Worm (Caenorhabditis elegans): ENCODE data around the gene metl-6.

metl-6 gene

ce11 chrIII:3953235-3953634, 31.7 kb upstream of the metl-6 start (continued):
- TF ChIP-seq elt-3 (tag; optimal IDR thresholded peaks at IDR 0.05), result no peak
- peak; percentile 40 for TF ChIP-seq unc-55 (GFP tag; optimal IDR thresholded peaks at IDR 0.05)
- TF ChIP-seq nhr-12 (tag; optimal IDR thresholded peaks at IDR 0.05), result no peak
- no peak for TF ChIP-seq gmeb-1 (tag; optimal IDR thresholded peaks at IDR 0.05)
- TF ChIP-seq mbf-1 (tag; optimal IDR thresholded peaks at IDR 0.05), result no peak

- TF ChIP-seq sem-4 (tag; optimal IDR thresholded peaks at IDR 0.05), result no peak
- TF ChIP-seq mdl-1 (tag; optimal IDR thresholded peaks at IDR 0.05), result no peak
- no peak for TF ChIP-seq zag-1 (tag; optimal IDR thresholded peaks at IDR 0.05)
- TF ChIP-seq gmeb-1 (tag; optimal IDR thresholded peaks at IDR 0.05), result peak; percentile 36
- TF ChIP-seq sma-9 (GFP tag; optimal IDR thresholded peaks at IDR 0.05), result peak; percentile 58
- no peak for TF ChIP-seq sma-9 (tag; optimal IDR thresholded peaks at IDR 0.05)
- TF ChIP-seq ztf-4 (tag; optimal IDR thresholded peaks at IDR 0.05), result no peak
- peak; percentile 5 for TF ChIP-seq crh-2 (tag; optimal IDR thresholded peaks at IDR 0.05)
- TF ChIP-seq lsy-2 (tag; optimal IDR thresholded peaks at IDR 0.05), result peak in 1 of 2 experiments; percentile 37
- no peak for TF ChIP-seq aly-2 (tag; optimal IDR thresholded peaks at IDR 0.05)
- TF ChIP-seq fos-1 (tag; optimal IDR thresholded peaks at IDR 0.05), result peak; percentile 9
- peak; percentile 4 for TF ChIP-seq F13H6.1 (tag; optimal IDR thresholded peaks at IDR 0.05)
- peak; percentile 81 for TF ChIP-seq nhr-129 (tag; optimal IDR thresholded peaks at IDR 0.05)
- peak; percentile 33 for TF ChIP-seq nhr-25 (tag; optimal IDR thresholded peaks at IDR 0.05)
Observed at ce11 chrIII:3952058-3952457, 30.5 kb upstream of the metl-6 start.

ce11 chrIII:3935808-3936207, 14.3 kb upstream of the metl-6 start, which contains the start of gene npl-10:
npl-10 (minus strand) TSS chrIII:3935908.
- TF ChIP-seq mab-5 (tag; optimal IDR thresholded peaks at IDR 0.05), result no peak
- TF ChIP-seq ztf-4 (tag; optimal IDR thresholded peaks at IDR 0.05), result no peak
- no peak for TF ChIP-seq lin-39 (tag; optimal IDR thresholded peaks at IDR 0.05)
- no peak for TF ChIP-seq dmd-4 (tag; optimal IDR thresholded peaks at IDR 0.05)
- no peak for TF ChIP-seq nhr-23 (tag; optimal IDR thresholded peaks at IDR 0.05)
- TF ChIP-seq sem-4 (tag; optimal IDR thresholded peaks at IDR 0.05), result no peak
- no peak for TF ChIP-seq fos-1 (tag; optimal IDR thresholded peaks at IDR 0.05)
- no peak for TF ChIP-seq crh-2 (tag; optimal IDR thresholded peaks at IDR 0.05)
- no peak for TF ChIP-seq F13H6.1 (tag; optimal IDR thresholded peaks at IDR 0.05)
- no peak for TF ChIP-seq nhr-10 (tag; optimal IDR thresholded peaks at IDR 0.05)

ce11 chrIII:3931423-3931822, 9.9 kb upstream of the metl-6 start, which contains the start of gene F37A8.2:
F37A8.2 (minus strand) TSS chrIII:3931523.
- TF ChIP-seq mab-5 (tag; optimal IDR thresholded peaks at IDR 0.05), result no peak
- no peak for TF ChIP-seq nhr-129 (tag; optimal IDR thresholded peaks at IDR 0.05)
- no peak for TF ChIP-seq nhr-237 (tag; optimal IDR thresholded peaks at IDR 0.05)
- no peak for TF ChIP-seq peb-1 (tag; optimal IDR thresholded peaks at IDR 0.05)
- no peak for TF ChIP-seq lin-11 (tag; optimal IDR thresholded peaks at IDR 0.05)
- no peak for TF ChIP-seq nhr-10 (tag; optimal IDR thresholded peaks at IDR 0.05)
- no peak for TF ChIP-seq C34F6.9 (tag; optimal IDR thresholded peaks at IDR 0.05)
- TF ChIP-seq nhr-12 (tag; optimal IDR thresholded peaks at IDR 0.05), result no peak

- TF ChIP-seq mbf-1 (tag; optimal IDR thresholded peaks at IDR 0.05), result no peak
- TF ChIP-seq R02D3.7 (tag; optimal IDR thresholded peaks at IDR 0.05), result no peak
- TF ChIP-seq mdl-1 (tag; optimal IDR thresholded peaks at IDR 0.05), result no peak
- TF ChIP-seq egl-27 (tag; optimal IDR thresholded peaks at IDR 0.05), result no peak
- TF ChIP-seq sem-4 (tag; optimal IDR thresholded peaks at IDR 0.05), result no peak
- TF ChIP-seq sma-9 (GFP tag; optimal IDR thresholded peaks at IDR 0.05), result no peak
- TF ChIP-seq sma-9 (tag; optimal IDR thresholded peaks at IDR 0.05), result no peak
- no peak for TF ChIP-seq peb-1 (tag; optimal IDR thresholded peaks at IDR 0.05)
- TF ChIP-seq nhr-21 (tag; optimal IDR thresholded peaks at IDR 0.05), result no peak
- no peak for TF ChIP-seq ztf-11 (tag; optimal IDR thresholded peaks at IDR 0.05)
- TF ChIP-seq ztf-1 (GFP tag; conservative IDR thresholded peaks at IDR 0.05), result no peak
- no peak for TF ChIP-seq nhr-12 (tag; optimal IDR thresholded peaks at IDR 0.05)
- TF ChIP-seq nhr-237 (tag; optimal IDR thresholded peaks at IDR 0.05), result no peak
- no peak for TF ChIP-seq nhr-77 (tag; optimal IDR thresholded peaks at IDR 0.05)
Observed at ce11 chrIII:3928136-3928535, 6.6 kb upstream of the metl-6 start, which contains the start of gene F37A8.1. F37A8.1 (plus strand) TSS chrIII:3928436.

ce11 chrIII:3927450-3927849, 5.9 kb upstream of the metl-6 start:
- TF ChIP-seq mdl-1 (tag; optimal IDR thresholded peaks at IDR 0.05), result no peak
- TF ChIP-seq F13H6.1 (tag; optimal IDR thresholded peaks at IDR 0.05), result peak; percentile 43
- TF ChIP-seq fos-1 (tag; optimal IDR thresholded peaks at IDR 0.05), result no peak
- no peak for TF ChIP-seq nhr-11 (tag; optimal IDR thresholded peaks at IDR 0.05)
- no peak for TF ChIP-seq ztf-11 (tag; optimal IDR thresholded peaks at IDR 0.05)
- no peak for TF ChIP-seq nhr-12 (tag; optimal IDR thresholded peaks at IDR 0.05)
- TF ChIP-seq nhr-129 (tag; optimal IDR thresholded peaks at IDR 0.05), result peak; percentile 59
- TF ChIP-seq nhr-77 (tag; optimal IDR thresholded peaks at IDR 0.05), result no peak
- TF ChIP-seq alr-1 (tag; optimal IDR thresholded peaks at IDR 0.05), result no peak
- TF ChIP-seq peb-1 (tag; optimal IDR thresholded peaks at IDR 0.05), result no peak
- TF ChIP-seq ZK546.5 (tag; optimal IDR thresholded peaks at IDR 0.05), result no peak
- TF ChIP-seq ztf-4 (tag; optimal IDR thresholded peaks at IDR 0.05), result peak; percentile 6
- TF ChIP-seq C34F6.9 (tag; optimal IDR thresholded peaks at IDR 0.05), result peak; percentile 40
- no peak for TF ChIP-seq lin-39 (tag; optimal IDR thresholded peaks at IDR 0.05)
- no peak for TF ChIP-seq elt-1 (tag; optimal IDR thresholded peaks at IDR 0.05)
- TF ChIP-seq nhr-25 (tag; optimal IDR thresholded peaks at IDR 0.05), result no peak
- TF ChIP-seq blmp-1 (tag; optimal IDR thresholded peaks at IDR 0.05; ENCODE audit: insufficient read depth), result no peak
- TF ChIP-seq sma-9 (GFP tag; optimal IDR thresholded peaks at IDR 0.05), result peak; percentile 46
- TF ChIP-seq sma-9 (tag; optimal IDR thresholded peaks at IDR 0.05), result no peak
